Worm (Caenorhabditis elegans) whole organism, L3 larva: ENCODE measurements around the gene T28C12.6.

Source experiments
- R02D3.7 ChIP-seq: fragments of 150-350 bp; optimal IDR thresholded peaks from 2 replicates; lab custom pipeline; 2014; ENCODE audit warnings: missing biosample characterization, missing genetic modification characterization
- aly-2 ChIP-seq: fragments of 150-350 bp; optimal IDR thresholded peaks from 2 replicates; lab custom pipeline; 2014; ENCODE audit warnings: missing biosample characterization, missing genetic modification characterization
- ama-1 ChIP-seq: fragments of 150-350 bp; optimal IDR thresholded peaks from 2 replicates; lab custom pipeline; 2018
- ceh-16 ChIP-seq: sonication (generic microtip); optimal IDR thresholded peaks from 2 replicates; lab custom pipeline; 2017; ENCODE audit warnings: missing biosample characterization, missing genetic modification characterization
- ceh-28 ChIP-seq: fragments of 150-350 bp; optimal IDR thresholded peaks from 2 replicates; lab custom pipeline; 2014; ENCODE audit warnings: missing biosample characterization, missing genetic modification reagents, missing genetic modification characterization
- ceh-82 ChIP-seq: fragments of 150-350 bp; optimal IDR thresholded peaks from 2 replicates; lab custom pipeline; 2014; ENCODE audit warnings: missing biosample characterization, missing genetic modification characterization
- ceh-9 ChIP-seq: sonication (generic microtip); optimal IDR thresholded peaks from 2 replicates; lab custom pipeline; 2018; ENCODE audit warnings: missing biosample characterization, missing genetic modification characterization
- daf-12 ChIP-seq: fragments of 150-350 bp; optimal IDR thresholded peaks from 2 replicates; lab custom pipeline; 2014; ENCODE audit warnings: missing biosample characterization, missing genetic modification reagents, missing genetic modification characterization
- egl-27 ChIP-seq: sonication (generic microtip); optimal IDR thresholded peaks from 4 replicates; lab custom pipeline; 2017; ENCODE audit warnings: missing biosample characterization, missing genetic modification reagents, missing genetic modification characterization
- egl-5 ChIP-seq: fragments of 150-350 bp; optimal IDR thresholded peaks from 2 replicates; lab custom pipeline; 2017; ENCODE audit warnings: missing biosample characterization, missing genetic modification reagents, missing genetic modification characterization, inconsistent platforms
- elt-1 ChIP-seq: fragments of 150-350 bp; optimal IDR thresholded peaks from 2 replicates; lab custom pipeline; 2014; ENCODE audit warnings: missing biosample characterization, missing genetic modification characterization
- elt-3 ChIP-seq, 3 experiments: fragments of 150-350 bp in 1 of 3; sonication (generic microtip) in 2 of 3; optimal IDR thresholded peaks; 2 replicates in 2 of 3; 4 replicates in 1 of 3; lab custom pipeline; 2014 to 2017; ENCODE audit warnings: missing biosample characterization in 3 of 3, missing genetic modification characterization in 3 of 3
- fkh-10 ChIP-seq: sonication (generic microtip); optimal IDR thresholded peaks from 2 replicates; lab custom pipeline; 2017; ENCODE audit warnings: missing biosample characterization, missing genetic modification reagents, missing genetic modification characterization
- fkh-2 ChIP-seq: fragments of 150-350 bp; optimal IDR thresholded peaks from 2 replicates; lab custom pipeline; 2014; ENCODE audit warnings: missing biosample characterization, missing genetic modification reagents, missing genetic modification characterization
- fos-1 ChIP-seq: fragments of 150-350 bp; optimal IDR thresholded peaks from 2 replicates; lab custom pipeline; 2014; ENCODE audit warnings: missing biosample characterization, missing genetic modification characterization
- hmg-11 ChIP-seq: sonication (generic microtip); optimal IDR thresholded peaks from 2 replicates; lab custom pipeline; 2016; ENCODE audit warnings: missing genetic modification characterization, missing compliant biosample characterization
- jun-1 ChIP-seq: fragments of 150-350 bp; optimal IDR thresholded peaks from 2 replicates; lab custom pipeline; 2014; ENCODE audit warnings: missing biosample characterization, missing genetic modification reagents, missing genetic modification characterization
- lsy-12 ChIP-seq: sonication (generic microtip); optimal IDR thresholded peaks from 2 replicates; lab custom pipeline; 2016; ENCODE audit warnings: mild to moderate bottlenecking, missing genetic modification characterization, missing compliant biosample characterization
- mml-1 ChIP-seq: fragments of 150-350 bp; sonication (generic microtip); optimal IDR thresholded peaks from 3 replicates; lab custom pipeline; 2014; ENCODE audit warnings: missing biosample characterization, missing genetic modification characterization
- nfya-1 ChIP-seq: sonication (generic microtip); optimal IDR thresholded peaks from 2 replicates; lab custom pipeline; 2017; ENCODE audit warnings: missing genetic modification characterization, mild to moderate bottlenecking, missing compliant biosample characterization, antibody characterized with exemption, moderate library complexity; ENCODE audit not compliant: insufficient read depth
- nhr-23 ChIP-seq: fragments of 150-350 bp; optimal IDR thresholded peaks from 2 replicates; lab custom pipeline; 2014; ENCODE audit warnings: missing biosample characterization, missing genetic modification reagents, missing genetic modification characterization
- nhr-237 ChIP-seq: fragments of 150-350 bp; optimal IDR thresholded peaks from 2 replicates; lab custom pipeline; 2014; ENCODE audit warnings: missing biosample characterization, missing genetic modification characterization
- nhr-25 ChIP-seq: sonication (generic microtip); optimal IDR thresholded peaks from 2 replicates; lab custom pipeline; 2017; ENCODE audit warnings: missing biosample characterization, missing genetic modification characterization
- nhr-28 ChIP-seq: fragments of 150-350 bp; optimal IDR thresholded peaks from 2 replicates; lab custom pipeline; 2014; ENCODE audit warnings: missing biosample characterization, missing genetic modification characterization
- nhr-43 ChIP-seq: sonication (generic microtip); optimal IDR thresholded peaks from 2 replicates; lab custom pipeline; 2016; ENCODE audit warnings: mild to moderate bottlenecking, missing genetic modification characterization, missing compliant biosample characterization; ENCODE audit not compliant: poor library complexity, severe bottlenecking
- nhr-67 ChIP-seq: fragments of 150-350 bp; optimal IDR thresholded peaks from 2 replicates; lab custom pipeline; 2014; ENCODE audit warnings: missing biosample characterization, missing genetic modification characterization
- sea-2 ChIP-seq: fragments of 150-350 bp; sonication (generic microtip); optimal IDR thresholded peaks from 4 replicates; lab custom pipeline; 2014; ENCODE audit warnings: missing biosample characterization, missing genetic modification reagents, missing genetic modification characterization
- skn-1 ChIP-seq: fragments of 150-350 bp; optimal IDR thresholded peaks from 2 replicates; lab custom pipeline; 2014; ENCODE audit warnings: missing biosample characterization, missing genetic modification characterization
- snpc-4 ChIP-seq: fragments of 150-350 bp; optimal IDR thresholded peaks from 2 replicates; lab custom pipeline; 2014; ENCODE audit warnings: missing biosample characterization, missing genetic modification characterization
- tbx-2 ChIP-seq: sonication (generic microtip); optimal IDR thresholded peaks from 2 replicates; lab custom pipeline; 2016; ENCODE audit warnings: mild to moderate bottlenecking, missing genetic modification characterization, missing compliant biosample characterization
- unc-39 ChIP-seq: sonication (generic microtip); optimal IDR thresholded peaks from 4 replicates; lab custom pipeline; 2017; ENCODE audit warnings: missing biosample characterization, missing genetic modification characterization
- unc-62 ChIP-seq: fragments of 150-350 bp; sonication (generic microtip); optimal IDR thresholded peaks from 4 replicates; lab custom pipeline; 2014; ENCODE audit warnings: missing biosample characterization, missing genetic modification reagents, missing genetic modification characterization
- ztf-11 ChIP-seq: fragments of 150-350 bp; optimal IDR thresholded peaks from 2 replicates; lab custom pipeline; 2014; ENCODE audit warnings: missing biosample characterization, missing genetic modification characterization
- ztf-4 ChIP-seq: fragments of 150-350 bp; optimal IDR thresholded peaks from 2 replicates; lab custom pipeline; 2014; ENCODE audit warnings: missing biosample characterization, missing genetic modification characterization

The T28C12.6 gene

DNA sequence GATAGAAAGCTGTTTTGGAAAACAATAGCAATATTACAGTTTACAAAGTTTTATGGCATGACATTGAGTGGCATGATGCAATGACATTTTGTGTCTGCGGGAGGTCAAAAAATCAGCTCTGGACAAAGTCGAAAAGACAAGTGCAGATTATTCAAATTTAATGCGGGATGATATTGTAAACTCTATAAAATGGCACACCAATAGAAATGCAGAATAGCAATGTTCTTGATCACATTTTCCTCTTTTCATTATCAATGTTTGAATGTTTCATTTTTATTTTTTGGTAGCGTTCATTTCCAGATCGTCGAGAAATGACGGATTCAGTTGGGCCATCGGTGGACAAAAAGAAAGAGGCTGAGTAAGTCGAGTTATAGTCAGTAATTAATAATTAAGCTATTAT is 7.0 kb downstream of the T28C12.6 start, which contains the start of gene T28C12.2:
Gene T28C12.2 (plus strand): TSS at position 301 of the 400 bp plus-strand sequence.
- TF ChIP-seq ztf-11 (tag; lab: Kevin White, UChicago) = no peak
- no peak for TF ChIP-seq unc-39 (tag; lab: Kevin White, UChicago)
- no peak for TF ChIP-seq aly-2
- TF ChIP-seq skn-1 = no peak
- TF ChIP-seq fkh-2 (tag; lab: Kevin White, UChicago) = no peak
- no peak for TF ChIP-seq nhr-23
- no peak for TF ChIP-seq nhr-237 (tag; lab: Kevin White, UChicago)
- no peak for TF ChIP-seq ceh-28
- no peak for TF ChIP-seq fos-1 (tag; lab: Kevin White, UChicago)
- TF ChIP-seq ceh-9 (tag; lab: Kevin White, UChicago) = no peak
- TF ChIP-seq lsy-12 (tag; lab: Kevin White, UChicago) = no peak
- TF ChIP-seq hmg-11 = no peak
- no peak for TF ChIP-seq daf-12 (tag; lab: Kevin White, UChicago)
- no peak for TF ChIP-seq nhr-67
- no peak for TF ChIP-seq sea-2 (GFP tag; lab: Kevin White, UChicago)

DNA sequence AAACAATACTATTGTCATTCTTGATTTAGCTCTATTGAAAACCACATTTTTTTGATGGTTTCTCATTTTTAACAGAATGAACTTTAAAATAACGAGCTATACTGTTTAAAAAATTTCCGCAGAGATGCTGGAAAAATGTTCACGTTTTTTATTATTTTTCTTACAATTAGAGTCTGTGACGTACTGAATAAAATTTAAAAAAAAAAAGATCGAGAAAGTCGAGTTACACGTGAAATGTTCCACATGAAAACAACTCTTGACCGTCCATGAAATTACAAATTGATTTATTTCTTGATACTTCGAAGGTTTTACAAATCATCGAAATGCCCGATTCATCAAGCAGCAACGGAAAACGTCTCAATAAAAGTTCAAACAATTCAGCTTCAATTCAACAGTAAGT is 8.9 kb downstream of the T28C12.6 start, which contains the start of gene fbxa-202:
Gene fbxa-202 (plus strand): TSS at position 301 of the 400 bp plus-strand sequence.
- TF ChIP-seq nfya-1 (tag; lab: Kevin White, UChicago) (no peak), lsy-12 (tag; lab: Kevin White, UChicago) (no peak), nhr-67 (no peak), nhr-43 (tag; lab: Kevin White, UChicago) (no peak), aly-2 (no peak), unc-62 (no peak), ceh-82 (tag; lab: Kevin White, UChicago) (no peak), tbx-2 (tag; lab: Kevin White, UChicago) (no peak), fkh-10 (GFP tag; lab: Kevin White, UChicago) (no peak), fos-1 (tag; lab: Kevin White, UChicago) (no peak), snpc-4 (tag; lab: Kevin White, UChicago) (no peak), jun-1 (tag; lab: Kevin White, UChicago) (no peak), ama-1 (no peak), elt-1 (tag; lab: Kevin White, UChicago) (no peak), nhr-25 (tag; lab: Kevin White, UChicago) (no peak), ztf-11 (tag; lab: Kevin White, UChicago) (no peak), ztf-4 (tag; lab: Kevin White, UChicago) (no peak), ceh-16 (tag; lab: Kevin White, UChicago) (no peak)
- TF ChIP-seq, all 47 proteins: peak for 0

DNA sequence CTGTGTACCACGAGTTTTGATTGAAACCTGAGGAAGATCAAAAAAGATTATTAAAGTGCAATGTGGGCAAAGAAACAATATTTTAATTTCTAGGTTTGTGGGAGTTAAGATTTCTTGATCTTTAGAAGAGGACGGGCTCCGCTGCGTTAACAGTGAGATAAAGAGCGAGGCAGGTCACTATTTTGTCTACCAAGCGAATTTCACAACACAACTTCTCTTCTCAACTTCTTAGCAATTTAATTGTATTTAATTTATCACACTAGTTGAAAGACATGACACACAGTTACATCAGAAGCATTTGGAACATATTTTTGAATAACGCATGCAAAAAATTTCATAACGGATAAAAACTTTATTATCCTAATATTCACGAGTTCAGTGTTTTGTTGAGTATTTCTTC is 9.5 kb downstream of the T28C12.6 start:
- peak; percentile 9 for TF ChIP-seq ama-1
- TF ChIP-seq unc-39 (tag; lab: Kevin White, UChicago) = no peak
- peak in 1 of 3 experiments; percentile 33 for TF ChIP-seq elt-3 (tag; optimal IDR thresholded peaks at IDR 0.05; lab: Kevin White, UChicago)
- TF ChIP-seq, all 47 proteins: peak for 2

DNA sequence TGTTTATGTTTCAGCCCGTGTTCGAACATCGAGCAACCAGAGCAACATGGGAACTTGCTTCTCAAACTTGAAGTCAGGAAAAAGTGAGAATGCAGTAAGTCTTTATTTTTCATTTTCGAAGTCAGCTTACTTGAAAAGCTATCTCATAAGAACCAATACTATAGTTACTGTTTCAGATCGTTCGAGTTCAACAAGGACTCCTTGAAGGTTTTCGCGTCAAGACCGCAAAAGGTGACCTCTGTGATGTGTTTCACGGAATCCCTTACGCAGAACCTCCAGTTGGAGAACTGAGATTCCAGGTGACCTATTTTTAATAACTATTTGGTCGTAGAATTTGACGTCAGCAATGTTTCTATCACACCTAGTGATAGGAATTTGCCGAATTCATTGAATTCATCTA is 12.3 kb downstream of the T28C12.6 start:
- no peak for TF ChIP-seq fos-1 (tag; lab: Kevin White, UChicago)
- no peak for TF ChIP-seq daf-12 (tag; lab: Kevin White, UChicago)
- TF ChIP-seq nhr-25 (tag; lab: Kevin White, UChicago) = no peak
- no peak for TF ChIP-seq nhr-237 (tag; lab: Kevin White, UChicago)
- TF ChIP-seq jun-1 (tag; lab: Kevin White, UChicago) = no peak
- no peak for TF ChIP-seq mml-1 (tag; lab: Kevin White, UChicago)
- TF ChIP-seq egl-27 = no peak
- no peak for TF ChIP-seq egl-5 (tag; lab: Kevin White, UChicago)
- no peak for TF ChIP-seq snpc-4 (tag; lab: Kevin White, UChicago)
- no peak for TF ChIP-seq tbx-2 (tag; lab: Kevin White, UChicago)
- TF ChIP-seq sea-2 (GFP tag; lab: Kevin White, UChicago) = no peak
- TF ChIP-seq nhr-28 (tag; lab: Kevin White, UChicago) = no peak
- TF ChIP-seq R02D3.7 = no peak
